Worm (Caenorhabditis elegans) whole organism, midembryonic: ENCODE results near the gene ZC477.7.

Experiments used
- T22C8.4 ChIP-seq: fragments of 200-800 bp; sonication (Bioruptor generic); IDR thresholded peaks from 2 replicates; pipeline ENCODE4 v1.3.6; 2022; ENCODE audit warnings: missing genetic modification characterization, missing compliant biosample characterization
- cog-1 ChIP-seq: sonication (generic microtip); optimal IDR thresholded peaks from 2 replicates; lab custom pipeline; 2016; ENCODE audit warnings: missing genetic modification characterization, missing compliant biosample characterization
- flt-1 ChIP-seq: fragments of 200-800 bp; sonication (Bioruptor generic); IDR thresholded peaks from 2 replicates; pipeline ENCODE4 v1.3.6; 2022; ENCODE audit warnings: missing genetic modification characterization, missing compliant biosample characterization
- klf-2 ChIP-seq: fragments of 200-800 bp; sonication (Bioruptor generic); conservative IDR thresholded peaks from 2 replicates; pipeline ENCODE4 v1.3.6; 2022; ENCODE audit warnings: missing genetic modification reagents, missing genetic modification characterization, missing compliant biosample characterization
- med-1 ChIP-seq: sonication (generic microtip); optimal IDR thresholded peaks from 2 replicates; lab custom pipeline; 2017; ENCODE audit warnings: missing genetic modification characterization, mild to moderate bottlenecking, missing compliant biosample characterization, antibody characterized with exemption, missing genetic modification reagents; ENCODE audit not compliant: insufficient read depth
- ref-1 ChIP-seq: fragments of 200-800 bp; sonication (Bioruptor generic); conservative IDR thresholded peaks from 2 replicates; pipeline ENCODE4 v1.3.6; 2022; ENCODE audit warnings: missing genetic modification reagents, missing genetic modification characterization, missing compliant biosample characterization
- tab-1 ChIP-seq: fragments of 200-800 bp; sonication (Bioruptor generic); IDR thresholded peaks from 2 replicates; pipeline ENCODE4 v1.3.6; 2022; ENCODE audit warnings: missing genetic modification characterization, missing compliant biosample characterization
- ztf-23 ChIP-seq: fragments of 200-800 bp; sonication (Bioruptor generic); IDR thresholded peaks from 2 replicates; pipeline ENCODE4 v1.3.6; 2022; ENCODE audit warnings: missing genetic modification reagents, missing genetic modification characterization, missing compliant biosample characterization
- ztf-29 ChIP-seq: fragments of 200-800 bp; sonication (Bioruptor generic); IDR thresholded peaks from 2 replicates; pipeline ENCODE4 v1.3.6; 2022; ENCODE audit warnings: missing genetic modification reagents, missing genetic modification characterization, missing compliant biosample characterization

DNA sequence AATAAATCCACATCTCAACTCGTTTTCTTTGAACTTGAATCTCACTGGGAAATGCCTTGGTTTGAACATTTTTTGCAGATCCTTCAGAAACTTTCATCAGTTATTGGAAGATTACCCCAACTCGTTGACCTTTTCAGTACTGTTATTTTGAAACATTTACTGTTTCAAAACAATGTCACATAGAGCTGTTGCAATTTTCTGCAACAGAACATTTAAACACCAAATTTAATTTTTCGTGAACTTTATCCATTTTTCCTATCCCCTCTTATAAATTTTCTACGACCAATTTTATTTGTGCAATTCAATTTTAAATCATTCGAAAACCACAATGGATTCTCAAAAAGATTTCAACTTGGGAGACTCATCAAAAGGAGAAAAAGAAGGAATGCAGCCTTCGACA lies 3.4 kb downstream of the ZC477.7 start, which contains the start of gene ZC477.2:
- TF ChIP-seq med-1 (GFP tag; lab: Kevin White, UChicago), result no peak
- TF ChIP-seq flt-1 (GFP tag; lab: Robert Waterston, UW), result no peak
- no peak for TF ChIP-seq ztf-29 (GFP tag; lab: Robert Waterston, UW)
- no peak for TF ChIP-seq klf-2
- no peak for TF ChIP-seq T22C8.4
- TF ChIP-seq tab-1 (GFP tag; lab: Robert Waterston, UW), result no peak
- no peak for TF ChIP-seq cog-1 (tag; lab: Kevin White, UChicago)
- no peak for TF ChIP-seq ref-1
- no peak for TF ChIP-seq ztf-23 (GFP tag; lab: Robert Waterston, UW)
